Worm (Caenorhabditis elegans): ENCODE results near the gene degt-1.

DNA sequence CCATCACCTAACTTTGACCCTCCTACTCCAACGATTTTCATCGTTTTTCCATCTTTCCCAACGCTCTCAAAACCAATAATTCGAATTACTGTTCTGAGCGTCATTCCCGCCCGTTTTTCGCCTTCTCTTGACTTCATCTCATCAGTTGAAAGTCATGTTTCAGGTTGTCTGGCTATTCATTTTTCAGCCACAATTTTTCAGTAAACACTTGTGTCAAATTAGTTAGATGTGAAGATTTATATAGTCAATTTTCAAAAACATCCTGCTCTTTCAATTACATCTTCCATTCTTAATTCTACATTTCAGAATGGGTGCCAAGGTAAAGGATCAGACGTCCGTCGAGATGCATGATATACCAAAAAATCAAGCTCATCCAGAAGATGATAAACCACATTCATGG, 32.5 kb downstream of the degt-1 start, which contains the start of gene del-6:
- TF ChIP-seq unc-39 (tag; optimal IDR thresholded peaks at IDR 0.05), result no peak
- TF ChIP-seq R02D3.7 (tag; optimal IDR thresholded peaks at IDR 0.05), result no peak
- no peak for TF ChIP-seq eor-1 (tag; optimal IDR thresholded peaks at IDR 0.05)
- no peak for TF ChIP-seq pha-4 (tag; optimal IDR thresholded peaks at IDR 0.05)
- TF ChIP-seq zag-1 (tag; optimal IDR thresholded peaks at IDR 0.05), result no peak
- TF ChIP-seq fkh-10 (GFP tag; optimal IDR thresholded peaks at IDR 0.05), result no peak
- TF ChIP-seq lin-15B (tag; optimal IDR thresholded peaks at IDR 0.05), result no peak
- TF ChIP-seq ama-1 (optimal IDR thresholded peaks at IDR 0.05), result no peak
- no peak for TF ChIP-seq snpc-4 (tag; optimal IDR thresholded peaks at IDR 0.05)
- TF ChIP-seq elt-1 (tag; optimal IDR thresholded peaks at IDR 0.05), result no peak
